Fruit fly (Drosophila melanogaster) S2 (cell line): ENCODE measurements around the gene Hph.

Experiments
- CG8478 ChIP-seq: fragments of >200 bp; optimal IDR thresholded peaks from 2 replicates; lab custom pipeline; 2018
- CTCF ChIP-seq, 2 experiments: fragments of >200 bp; optimal IDR thresholded peaks; 2 replicates each; lab custom pipeline; 2018

DNA sequence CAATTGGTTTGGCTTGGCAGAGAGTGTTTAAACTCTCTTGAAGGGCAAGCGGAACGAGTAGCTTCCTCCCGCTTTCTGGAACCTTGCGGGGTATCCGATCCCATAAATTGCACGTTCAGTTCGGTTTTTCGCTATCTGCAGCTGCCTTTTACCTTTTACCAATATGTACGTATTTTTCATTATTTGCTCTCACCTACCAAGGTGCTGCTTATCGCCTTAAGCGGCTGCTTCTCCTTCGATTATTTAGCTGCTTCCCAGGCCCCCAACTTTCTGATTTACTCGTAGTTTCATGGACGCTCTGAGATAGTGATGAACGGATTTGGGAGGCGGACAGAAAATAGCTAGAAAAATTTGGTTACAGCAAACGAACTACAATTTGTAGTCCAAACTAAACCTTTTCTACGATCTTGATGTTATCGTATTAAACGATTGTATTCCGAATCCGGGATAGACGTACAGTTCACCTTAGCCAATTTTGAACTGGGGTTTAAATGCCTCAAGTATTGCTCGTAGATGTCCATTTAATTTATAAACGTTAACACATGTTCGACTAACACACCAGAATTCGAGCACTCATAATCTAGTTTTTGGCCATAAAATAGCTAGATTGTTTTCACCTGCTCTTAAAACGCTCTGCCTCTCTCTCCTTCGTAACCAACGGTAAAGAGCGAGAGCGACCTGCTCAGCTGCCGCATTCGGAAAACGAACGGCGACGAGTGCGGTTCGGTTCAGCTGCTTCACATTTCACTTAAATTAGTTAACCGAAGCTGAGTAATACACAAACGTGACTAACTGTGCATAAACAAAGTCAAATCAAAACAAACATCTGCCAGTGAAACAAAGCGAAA, 7.6 kb downstream of the Hph start:
- TF ChIP-seq CTCF (optimal IDR thresholded peaks at IDR 0.05; lab: Kevin White, UChicago) = no peak
- TF ChIP-seq CG8478 (lab: Kevin White, UChicago) = no peak
